Worm (Caenorhabditis elegans) whole organism, L1 larva: ENCODE results near the gene mop-25.1.

Experiments used
- dpl-1 ChIP-seq, 3 experiments: fragments of 150-350 bp in 2 of 3; sonication (generic microtip) in 1 of 3; optimal IDR thresholded peaks; 2 replicates each; lab custom pipeline; 2014 to 2017; ENCODE audit warnings: missing biosample characterization in 3 of 3, missing genetic modification characterization in 3 of 3, missing genetic modification reagents in 3 of 3
- nhr-11 ChIP-seq: fragments of 150-350 bp; optimal IDR thresholded peaks from 2 replicates; lab custom pipeline; 2014; ENCODE audit warnings: missing biosample characterization, missing genetic modification characterization
- nhr-47 ChIP-seq: sonication (generic microtip); optimal IDR thresholded peaks from 2 replicates; lab custom pipeline; 2016; ENCODE audit warnings: mild to moderate bottlenecking, missing genetic modification characterization, moderate library complexity, missing compliant biosample characterization
- pag-3 ChIP-seq: sonication (generic microtip); optimal IDR thresholded peaks from 2 replicates; lab custom pipeline; 2017; ENCODE audit warnings: missing genetic modification characterization, mild to moderate bottlenecking, missing compliant biosample characterization, antibody characterized with exemption, borderline replicate concordance; ENCODE audit not compliant: insufficient read depth
- tbx-2 ChIP-seq: sonication (generic microtip); optimal IDR thresholded peaks from 2 replicates; lab custom pipeline; 2016; ENCODE audit warnings: missing genetic modification characterization, missing compliant biosample characterization
- ztf-4 ChIP-seq: fragments of 150-350 bp; optimal IDR thresholded peaks from 2 replicates; lab custom pipeline; 2014; ENCODE audit warnings: missing biosample characterization, missing genetic modification characterization

ce11 chrX:4018566-4019182 is 6.7 kb downstream of the mop-25.1 start:
- TF ChIP-seq nhr-11 (tag; lab: Kevin White, UChicago): no peak
- TF ChIP-seq pag-3 (tag; lab: Kevin White, UChicago): no peak
- no peak for TF ChIP-seq ztf-4 (tag; lab: Kevin White, UChicago)
- no peak for TF ChIP-seq tbx-2 (tag; lab: Kevin White, UChicago)
- no peak for TF ChIP-seq nhr-47 (tag; lab: Kevin White, UChicago)
- TF ChIP-seq dpl-1 (GFP tag; optimal IDR thresholded peaks at IDR 0.05; lab: Kevin White, UChicago): no peak
